Fruit fly (Drosophila melanogaster) whole organism, prepupa: ENCODE data around the gene CG13670.

Experiments used
- CG11294 ChIP-seq: fragments of 200-800 bp; sonication (Bioruptor generic); IDR thresholded peaks from 2 replicates; pipeline ENCODE4 v1.3.6; 2022; ENCODE audit warnings: missing biosample characterization, missing genetic modification characterization
- CG3032 ChIP-seq: fragments of 200-800 bp; optimal IDR thresholded peaks from 2 replicates; lab custom pipeline; 2019; ENCODE audit warnings: missing biosample characterization, mild to moderate bottlenecking, missing genetic modification characterization, moderate library complexity
- CG6163 ChIP-seq: fragments of 200-800 bp; sonication (Bioruptor generic); IDR thresholded peaks from 3 replicates; pipeline ENCODE4 v1.3.6; 2022; ENCODE audit warnings: missing biosample characterization, missing genetic modification characterization
- CG6792 ChIP-seq: fragments of 200-800 bp; sonication (Bioruptor generic); optimal IDR thresholded peaks from 3 replicates; lab custom pipeline; 2016; ENCODE audit warnings: missing biosample characterization, missing genetic modification characterization
- CG6854 ChIP-seq: fragments of 200-800 bp; sonication (Bioruptor generic); optimal IDR thresholded peaks from 2 replicates; lab custom pipeline; 2017; ENCODE audit warnings: missing biosample characterization, mild to moderate bottlenecking, missing genetic modification characterization
- Eip78C ChIP-seq: fragments of 200-800 bp; sonication (Bioruptor generic); peaks from one replicate; lab custom pipeline; 2016; ENCODE audit warnings: missing biosample characterization, missing genetic modification characterization
- Ets21C ChIP-seq: fragments of 200-800 bp; sonication (Bioruptor generic); optimal IDR thresholded peaks from 3 replicates; lab custom pipeline; 2016; ENCODE audit warnings: missing biosample characterization, missing genetic modification characterization
- Hr39 ChIP-seq: fragments of 200-800 bp; sonication (Bioruptor generic); optimal IDR thresholded peaks from 2 replicates; lab custom pipeline; 2016; ENCODE audit warnings: missing biosample characterization, missing genetic modification characterization
- Smox ChIP-seq: fragments of 200-800 bp; sonication (Bioruptor generic); optimal IDR thresholded peaks from 3 replicates; lab custom pipeline; 2016; ENCODE audit warnings: missing biosample characterization, missing genetic modification characterization
- lz ChIP-seq: fragments of 200-800 bp; sonication (Bioruptor generic); optimal IDR thresholded peaks from 3 replicates; lab custom pipeline; 2016; ENCODE audit warnings: missing biosample characterization, missing genetic modification characterization
- pdm3 ChIP-seq: fragments of 200-800 bp; sonication (Bioruptor generic); optimal IDR thresholded peaks from 3 replicates; lab custom pipeline; 2016; ENCODE audit warnings: missing biosample characterization, missing genetic modification characterization
- ss ChIP-seq, 2 experiments: fragments of 200-800 bp; sonication (Bioruptor generic); optimal IDR thresholded peaks; 2 replicates in 1 of 2; 3 replicates in 1 of 2; lab custom pipeline; 2017 to 2018; ENCODE audit warnings: mild to moderate bottlenecking in 2 of 2, missing biosample characterization in 2 of 2, missing genetic modification characterization in 2 of 2, moderate library complexity in 1 of 2

dm6 chr3L:8297488-8297887 is 23.1 kb upstream of the CG13670 start:
- no peak for TF ChIP-seq CG3032 (tag; lab: Kevin White, UChicago)
- TF ChIP-seq CG6163 (GFP tag; lab: Robert Waterston, UW) = no peak
- TF ChIP-seq ss (GFP tag; optimal IDR thresholded peaks at IDR 0.05; lab: Kevin White, UChicago) = no peak
- TF ChIP-seq Ets21C (GFP tag; lab: Kevin White, UChicago) = no peak
- TF ChIP-seq Hr39 (GFP tag; lab: Kevin White, UChicago) = no peak
- TF ChIP-seq Smox (GFP tag; lab: Kevin White, UChicago) = no peak
- TF ChIP-seq CG6854 (GFP tag; lab: Kevin White, UChicago) = no peak
- no peak for TF ChIP-seq CG6792
- TF ChIP-seq lz (GFP tag; lab: Kevin White, UChicago) = no peak
- no peak for TF ChIP-seq pdm3 (GFP tag; lab: Kevin White, UChicago)
- no peak for TF ChIP-seq Eip78C (GFP tag; lab: Kevin White, UChicago)
- no peak for TF ChIP-seq CG11294
